Worm (Caenorhabditis elegans) whole organism, young adult: ENCODE results near the gene srv-9.

Experiments used
- F57A8.1 ChIP-seq: fragments of 200-800 bp; sonication (Bioruptor generic); optimal IDR thresholded peaks from 2 replicates; lab custom pipeline; 2018; ENCODE audit warnings: mild to moderate bottlenecking, missing genetic modification characterization, moderate library complexity, missing compliant biosample characterization
- K11D2.4 ChIP-seq: fragments of 200-800 bp; sonication (Bioruptor generic); IDR thresholded peaks from 2 replicates; pipeline ENCODE4 v1.3.6; 2022; ENCODE audit warnings: missing genetic modification reagents, missing genetic modification characterization, missing compliant biosample characterization
- die-1 ChIP-seq: sonication (generic microtip); optimal IDR thresholded peaks from 2 replicates; lab custom pipeline; 2016; ENCODE audit warnings: missing genotype, mild to moderate bottlenecking, missing genetic modification characterization, missing compliant biosample characterization
- egrh-3 ChIP-seq: fragments of 200-800 bp; sonication (Bioruptor generic); IDR thresholded peaks from 2 replicates; pipeline ENCODE4 v1.3.6; 2022; ENCODE audit warnings: missing genetic modification reagents, missing genetic modification characterization, missing compliant biosample characterization
- ekl-4 ChIP-seq: fragments of 200-800 bp; sonication (Bioruptor generic); IDR thresholded peaks from 2 replicates; pipeline ENCODE4 v1.3.6; 2022; ENCODE audit warnings: missing genetic modification reagents, missing genetic modification characterization, missing compliant biosample characterization
- hrde-1 ChIP-seq: sonication (generic microtip); optimal IDR thresholded peaks from 2 replicates; lab custom pipeline; 2016; ENCODE audit warnings: missing genetic modification characterization, mild to moderate bottlenecking, missing compliant biosample characterization, moderate library complexity, missing genotype, missing genetic modification reagents, borderline replicate concordance

DNA sequence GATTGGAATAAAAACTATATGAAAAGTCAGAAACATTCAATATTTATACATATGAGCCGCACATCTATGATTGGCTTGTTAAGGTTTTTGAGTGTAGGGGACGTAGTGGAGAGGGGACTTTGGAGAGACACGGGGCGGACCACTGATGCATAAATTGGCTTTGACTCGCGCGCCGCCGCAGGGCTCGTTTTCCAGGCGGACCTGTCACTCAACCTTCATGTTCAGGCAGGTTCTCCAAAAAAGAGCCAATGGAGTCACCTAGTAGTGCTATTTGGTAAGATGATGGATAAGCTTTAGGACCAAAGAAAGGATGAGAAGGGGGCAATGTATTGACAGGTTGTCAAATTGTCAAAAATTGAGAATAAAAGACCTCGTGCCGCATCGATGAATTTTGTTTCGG is 28.0 kb downstream of the srv-9 start:
- no peak for TF ChIP-seq ekl-4 (GFP tag; lab: Robert Waterston, UW)
- no peak for TF ChIP-seq egrh-3 (GFP tag; lab: Robert Waterston, UW)
- TF ChIP-seq die-1 (tag; lab: Kevin White, UChicago) = no peak
- TF ChIP-seq hrde-1 (tag; lab: Kevin White, UChicago) = no peak
- no peak for TF ChIP-seq K11D2.4 (GFP tag; lab: Robert Waterston, UW)
- TF ChIP-seq F57A8.1 = no peak
